Worm (Caenorhabditis elegans): ENCODE results near the gene nhr-199.

DNA sequence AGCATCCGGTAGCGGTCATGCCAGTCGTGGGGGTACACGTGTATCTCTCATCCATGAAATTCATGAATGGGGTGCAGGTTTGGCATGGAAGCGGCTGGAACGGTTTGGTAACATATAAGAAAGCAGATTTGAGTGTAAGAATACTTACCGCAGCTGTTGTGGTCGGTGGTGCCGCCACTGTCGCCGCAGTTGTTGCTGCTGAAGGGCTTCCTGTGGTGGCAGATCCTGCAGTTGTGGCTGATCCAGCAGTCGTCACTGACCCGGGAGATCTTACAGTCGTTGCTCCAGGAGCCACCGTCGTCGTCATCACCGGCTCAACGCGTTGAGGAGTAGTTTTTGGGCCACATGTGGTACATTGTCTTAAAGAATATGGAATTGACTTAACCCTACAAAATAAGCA lies 33.3 kb upstream of the nhr-199 start:
- TF ChIP-seq aly-2 (tag; optimal IDR thresholded peaks at IDR 0.05) (no peak), ztf-11 (tag; optimal IDR thresholded peaks at IDR 0.05) (no peak), jun-1 (tag; optimal IDR thresholded peaks at IDR 0.05) (no peak), unc-62 (GFP tag; optimal IDR thresholded peaks at IDR 0.05) (no peak), lin-15B (tag; optimal IDR thresholded peaks at IDR 0.05) (no peak), snpc-4 (tag; optimal IDR thresholded peaks at IDR 0.05) (no peak), elt-2 (tag; optimal IDR thresholded peaks at IDR 0.05) (no peak)
